Fruit fly (Drosophila melanogaster) whole organism, embryonic: ENCODE data around the gene rb.

ENCODE experiments used
- Antp ChIP-seq: fragments of 200-800 bp; sonication (Bioruptor generic); optimal IDR thresholded peaks from 3 replicates; lab custom pipeline; 2016; ENCODE audit warnings: missing biosample characterization, missing genetic modification characterization
- Bdp1 ChIP-seq: fragments of 200-800 bp; sonication (Bioruptor generic); optimal IDR thresholded peaks from 3 replicates; lab custom pipeline; 2016; ENCODE audit warnings: missing biosample characterization, missing genetic modification characterization
- CG12155 ChIP-seq: fragments of 200-800 bp; sonication (Bioruptor generic); optimal IDR thresholded peaks from 3 replicates; lab custom pipeline; 2016; ENCODE audit warnings: missing biosample characterization, missing genetic modification characterization
- CG12659 ChIP-seq: fragments of 200-800 bp; sonication (Bioruptor generic); optimal IDR thresholded peaks from 3 replicates; lab custom pipeline; 2017; ENCODE audit warnings: mild to moderate bottlenecking, missing biosample characterization, missing genetic modification reagents, missing genetic modification characterization
- CG13775 ChIP-seq: fragments of 200-800 bp; sonication (Bioruptor generic); optimal IDR thresholded peaks from 3 replicates; lab custom pipeline; 2017; ENCODE audit warnings: missing biosample characterization, mild to moderate bottlenecking, missing genetic modification characterization
- CG14667 ChIP-seq: fragments of 200-800 bp; sonication (Bioruptor generic); IDR thresholded peaks from 2 replicates; pipeline ENCODE4 v1.3.6; 2022; ENCODE audit warnings: missing biosample characterization, missing genetic modification characterization
- CG2120 ChIP-seq: fragments of 200-800 bp; sonication (Bioruptor generic); optimal IDR thresholded peaks from 3 replicates; lab custom pipeline; 2016; ENCODE audit warnings: missing biosample characterization, missing genetic modification characterization
- CG2202 ChIP-seq: fragments of 200-800 bp; sonication (Bioruptor generic); optimal IDR thresholded peaks from 2 replicates; lab custom pipeline; 2018; ENCODE audit warnings: missing biosample characterization, mild to moderate bottlenecking, missing genetic modification characterization
- CG2875 ChIP-seq: fragments of 200-800 bp; sonication (Bioruptor generic); optimal IDR thresholded peaks from 2 replicates; lab custom pipeline; 2017; ENCODE audit warnings: missing biosample characterization, mild to moderate bottlenecking, missing genetic modification characterization, missing genetic modification reagents
- CG32767 ChIP-seq: fragments of 200-800 bp; sonication (Bioruptor generic); IDR thresholded peaks from 2 replicates; pipeline ENCODE4 v1.3.6; 2022; ENCODE audit warnings: missing biosample characterization, missing genetic modification characterization
- CG3407 ChIP-seq: fragments of 200-800 bp; sonication (Bioruptor generic); optimal IDR thresholded peaks from 2 replicates; lab custom pipeline; 2018; ENCODE audit warnings: missing biosample characterization, mild to moderate bottlenecking, missing genetic modification characterization
- CG3838 ChIP-seq: fragments of 200-800 bp; sonication (Bioruptor generic); optimal IDR thresholded peaks from 3 replicates; lab custom pipeline; 2016; ENCODE audit warnings: missing biosample characterization, missing genetic modification characterization
- CG4424 ChIP-seq: fragments of 200-800 bp; sonication (Bioruptor generic); optimal IDR thresholded peaks from 3 replicates; lab custom pipeline; 2016; ENCODE audit warnings: missing biosample characterization, missing genetic modification characterization
- CG6175 ChIP-seq: fragments of 200-800 bp; sonication (Bioruptor generic); IDR thresholded peaks from 3 replicates; pipeline ENCODE4 v1.3.6; 2022; ENCODE audit warnings: missing biosample characterization, missing genetic modification characterization
- CG6272 ChIP-seq: fragments of 200-800 bp; sonication (Bioruptor generic); IDR thresholded peaks from 2 replicates; pipeline ENCODE4 v1.3.6; 2022; ENCODE audit warnings: missing biosample characterization, missing genetic modification characterization
- CG6689 ChIP-seq: fragments of 200-800 bp; sonication (Bioruptor generic); IDR thresholded peaks from 2 replicates; pipeline ENCODE4 v1.3.6; 2022; ENCODE audit warnings: missing biosample characterization, missing genetic modification characterization
- CG7271 ChIP-seq: fragments of 200-800 bp; sonication (Bioruptor generic); optimal IDR thresholded peaks from 2 replicates; lab custom pipeline; 2018; ENCODE audit warnings: missing biosample characterization, mild to moderate bottlenecking, missing genetic modification characterization, moderate library complexity
- CG8924 ChIP-seq: fragments of 200-800 bp; optimal IDR thresholded peaks from 3 replicates; lab custom pipeline; 2019; ENCODE audit warnings: missing biosample characterization, mild to moderate bottlenecking, missing genetic modification characterization, moderate library complexity
- CG9932 ChIP-seq: fragments of 200-800 bp; sonication (Bioruptor generic); IDR thresholded peaks from 2 replicates; pipeline ENCODE4 v1.3.6; 2022; ENCODE audit warnings: missing biosample characterization, missing genetic modification characterization
- Dek ChIP-seq: fragments of 200-800 bp; sonication (Bioruptor generic); optimal IDR thresholded peaks from 3 replicates; lab custom pipeline; 2019; ENCODE audit warnings: missing biosample characterization, mild to moderate bottlenecking, missing genetic modification characterization, moderate library complexity
- Dp ChIP-seq: fragments of 200-800 bp; sonication (Bioruptor generic); optimal IDR thresholded peaks from 2 replicates; lab custom pipeline; 2018; ENCODE audit warnings: missing biosample characterization, mild to moderate bottlenecking, missing genetic modification characterization, moderate library complexity
- Elba2 ChIP-seq: fragments of 200-800 bp; sonication (Bioruptor generic); optimal IDR thresholded peaks from 3 replicates; lab custom pipeline; 2016; ENCODE audit warnings: missing biosample characterization, missing genetic modification characterization
- Fer3 ChIP-seq: fragments of 200-800 bp; sonication (Bioruptor generic); optimal IDR thresholded peaks from 2 replicates; lab custom pipeline; 2018; ENCODE audit warnings: missing biosample characterization, mild to moderate bottlenecking, missing genetic modification characterization, moderate library complexity
- GATAe ChIP-seq: fragments of 200-800 bp; sonication (Bioruptor generic); conservative IDR thresholded peaks from 2 replicates; pipeline ENCODE4 v1.3.6; 2022; ENCODE audit warnings: missing biosample characterization, missing genetic modification characterization
- H15 ChIP-seq: fragments of 200-800 bp; sonication (Bioruptor generic); IDR thresholded peaks from 3 replicates; pipeline ENCODE4 v1.3.6; 2022; ENCODE audit warnings: missing biosample characterization, missing genetic modification characterization
- Hr78 ChIP-seq, 2 experiments: fragments of 200-800 bp in 1 of 2; fragments of >200 bp in 1 of 2; sonication (Bioruptor generic) in 1 of 2; optimal IDR thresholded peaks; 2 replicates each; lab custom pipeline; 2017 to 2019; ENCODE audit warnings: missing biosample characterization in 2 of 2, missing genetic modification characterization in 2 of 2, mild to moderate bottlenecking in 1 of 2, moderate library complexity in 1 of 2
- Myb ChIP-seq: fragments of 200-800 bp; sonication (Bioruptor generic); optimal IDR thresholded peaks from 2 replicates; lab custom pipeline; 2016; ENCODE audit warnings: missing biosample characterization, missing genetic modification characterization
- Sry-β ChIP-seq: fragments of 200-800 bp; sonication (Bioruptor generic); optimal IDR thresholded peaks from 2 replicates; lab custom pipeline; 2018; ENCODE audit warnings: missing biosample characterization, mild to moderate bottlenecking, missing genetic modification characterization, moderate library complexity
- Tbp ChIP-seq: fragments of >200 bp; optimal IDR thresholded peaks from 2 replicates; lab custom pipeline; 2018; ENCODE audit warnings: missing biosample characterization, missing genetic modification characterization
- abd-A ChIP-seq: fragments of 200-800 bp; sonication (Bioruptor generic); optimal IDR thresholded peaks from 3 replicates; lab custom pipeline; 2019; ENCODE audit warnings: missing biosample characterization, mild to moderate bottlenecking, missing genetic modification characterization, moderate library complexity
- bab2 ChIP-seq: fragments of 200-800 bp; sonication (Bioruptor generic); optimal IDR thresholded peaks from 2 replicates; lab custom pipeline; 2016; ENCODE audit warnings: missing biosample characterization, missing genetic modification characterization
- bowl ChIP-seq: fragments of 200-800 bp; sonication (Bioruptor generic); IDR thresholded peaks from 2 replicates; pipeline ENCODE4 v1.3.6; 2022; ENCODE audit warnings: missing biosample characterization, missing genetic modification characterization
- cas ChIP-seq: fragments of 200-800 bp; sonication (Bioruptor generic); IDR thresholded peaks from 2 replicates; pipeline ENCODE4 v1.3.6; 2022; ENCODE audit warnings: missing biosample characterization, missing genetic modification characterization
- cwo ChIP-seq: fragments of 200-800 bp; sonication (Bioruptor generic); optimal IDR thresholded peaks from 3 replicates; lab custom pipeline; 2017; ENCODE audit warnings: missing biosample characterization, missing genetic modification characterization, mild to moderate bottlenecking, moderate library complexity, missing genetic modification reagents
- dimm ChIP-seq: fragments of 200-800 bp; sonication (Bioruptor generic); IDR thresholded peaks from 2 replicates; pipeline ENCODE4 v1.3.6; 2022; ENCODE audit warnings: missing biosample characterization, missing genetic modification characterization
- disco-r ChIP-seq: fragments of 200-800 bp; sonication (Bioruptor generic); optimal IDR thresholded peaks from 2 replicates; lab custom pipeline; 2016; ENCODE audit warnings: missing biosample characterization, missing genetic modification characterization
- eve ChIP-seq, 2 experiments: fragments of >200 bp; optimal IDR thresholded peaks; 2 replicates each; lab custom pipeline; 2017; ENCODE audit warnings: missing biosample characterization in 2 of 2, missing genetic modification characterization in 2 of 2
- fd3F ChIP-seq: fragments of 200-800 bp; sonication (Bioruptor generic); optimal IDR thresholded peaks from 2 replicates; lab custom pipeline; 2018; ENCODE audit warnings: missing biosample characterization, mild to moderate bottlenecking, missing genetic modification characterization, moderate library complexity
- gsb ChIP-seq: fragments of 200-800 bp; sonication (Bioruptor generic); IDR thresholded peaks from 2 replicates; pipeline ENCODE4 v1.3.6; 2022; ENCODE audit warnings: missing biosample characterization, missing genetic modification characterization
- jumu ChIP-seq: fragments of 200-800 bp; sonication (Bioruptor generic); optimal IDR thresholded peaks from 3 replicates; lab custom pipeline; 2016; ENCODE audit warnings: missing biosample characterization, missing genetic modification characterization
- pzg ChIP-seq: fragments of 200-800 bp; sonication (Bioruptor generic); optimal IDR thresholded peaks from 3 replicates; lab custom pipeline; 2018; ENCODE audit warnings: missing biosample characterization, mild to moderate bottlenecking, missing genetic modification characterization, moderate library complexity
- row ChIP-seq: fragments of 200-800 bp; sonication (Bioruptor generic); IDR thresholded peaks from 3 replicates; pipeline ENCODE4 v1.3.6; 2022; ENCODE audit warnings: missing biosample characterization, missing genetic modification characterization
- salm ChIP-seq: fragments of 200-800 bp; sonication (Bioruptor generic); optimal IDR thresholded peaks from 2 replicates; lab custom pipeline; 2018; ENCODE audit warnings: missing biosample characterization, mild to moderate bottlenecking, missing genetic modification characterization
- sc ChIP-seq, 3 experiments: fragments of >200 bp in 2 of 3; fragments of 200-800 bp in 1 of 3; sonication (Bioruptor generic) in 1 of 3; optimal IDR thresholded peaks; 2 replicates in 2 of 3; 3 replicates in 1 of 3; lab custom pipeline; 2017; ENCODE audit warnings: mild to moderate bottlenecking in 1 of 3, missing biosample characterization in 1 of 3, missing genetic modification characterization in 1 of 3, missing genetic modification reagents in 1 of 3
- ssp ChIP-seq: fragments of 200-800 bp; sonication (Bioruptor generic); IDR thresholded peaks from 2 replicates; pipeline ENCODE4 v1.3.6; 2022; ENCODE audit warnings: missing biosample characterization, missing genetic modification characterization
- wek ChIP-seq: fragments of 200-800 bp; sonication (Bioruptor generic); optimal IDR thresholded peaks from 3 replicates; lab custom pipeline; 2018; ENCODE audit warnings: missing biosample characterization, mild to moderate bottlenecking, missing genetic modification characterization, moderate library complexity
- wor ChIP-seq: fragments of 200-800 bp; sonication (Bioruptor generic); IDR thresholded peaks from 2 replicates; pipeline ENCODE4 v1.3.6; 2022; ENCODE audit warnings: missing biosample characterization, missing genetic modification characterization
- zen2 ChIP-seq: fragments of 200-800 bp; sonication (Bioruptor generic); IDR thresholded peaks from 3 replicates; pipeline ENCODE4 v1.3.6; 2022; ENCODE audit warnings: missing biosample characterization, missing genetic modification characterization; ENCODE audit not compliant: partially characterized antibody
- zf30C ChIP-seq: fragments of 200-800 bp; sonication (Bioruptor generic); optimal IDR thresholded peaks from 3 replicates; lab custom pipeline; 2018; ENCODE audit warnings: missing biosample characterization, mild to moderate bottlenecking, missing genetic modification characterization
- zfh1 ChIP-seq: fragments of 200-800 bp; sonication (Bioruptor generic); IDR thresholded peaks from 3 replicates; pipeline ENCODE4 v1.3.6; 2022; ENCODE audit warnings: missing biosample characterization, missing genetic modification characterization

Gene rb

dm6 chrX:4507121-4507520 lies 33.3 kb downstream of the rb start (continued):
- TF ChIP-seq CG14667 = peak; percentile 51; the same call in 1 of the 2 replicates
- peak; percentile 77 for TF ChIP-seq CG2875 (GFP tag; lab: Kevin White, UChicago)
- peak; percentile 42 for TF ChIP-seq CG12659 (GFP tag; lab: Kevin White, UChicago)
- peak; percentile 8 for TF ChIP-seq Sry-β (GFP tag; lab: Kevin White, UChicago)
- peak; percentile 77 for TF ChIP-seq zfh1
- peak; percentile 35 for TF ChIP-seq disco-r (GFP tag; lab: Kevin White, UChicago)
- no peak for TF ChIP-seq CG12155 (GFP tag; lab: Kevin White, UChicago)
- no peak for TF ChIP-seq pzg (GFP tag; lab: Kevin White, UChicago)
- TF ChIP-seq CG6272 (GFP tag; lab: Robert Waterston, UW) = no peak
- TF ChIP-seq Fer3 = no peak
- TF ChIP-seq row (GFP tag; lab: Robert Waterston, UW) = no peak
- peak; percentile 37 for TF ChIP-seq Elba2 (GFP tag; lab: Kevin White, UChicago)
- TF ChIP-seq CG8924 (tag; lab: Kevin White, UChicago) = peak; percentile 25
- TF ChIP-seq dimm (GFP tag; lab: Robert Waterston, UW) = peak; percentile 43; the same call in 1 of the 2 replicates
- TF ChIP-seq cwo (GFP tag; lab: Kevin White, UChicago) = no peak
- TF ChIP-seq Antp = peak; percentile 72
- TF ChIP-seq CG3838 = no peak
- peak in 1 of 2 experiments; percentile 15 for TF ChIP-seq eve (GFP tag; optimal IDR thresholded peaks at IDR 0.05; lab: Kevin White, UChicago)
- no peak for TF ChIP-seq cas (GFP tag; lab: Robert Waterston, UW)
- TF ChIP-seq Dp (GFP tag; lab: Kevin White, UChicago) = peak; percentile 17
- TF ChIP-seq CG32767 = no peak
- peak; percentile 53 for TF ChIP-seq CG2202 (tag; lab: Kevin White, UChicago)
- 0 out of 2 replicates have a peak, but pooled peaks have one; percentile 6 for TF ChIP-seq gsb (GFP tag; lab: Robert Waterston, UW)
- peak; percentile 42 for TF ChIP-seq CG4424 (GFP tag; lab: Kevin White, UChicago)
- TF ChIP-seq fd3F (GFP tag; lab: Kevin White, UChicago) = peak; percentile 36
- peak; percentile 48 for TF ChIP-seq CG13775 (GFP tag; lab: Kevin White, UChicago)
- TF ChIP-seq ssp (GFP tag; lab: Robert Waterston, UW) = 0 out of 2 replicates have a peak, but pooled peaks have one; percentile 19
- TF ChIP-seq CG2120 (GFP tag; lab: Kevin White, UChicago) = no peak
- no peak for TF ChIP-seq Tbp (GFP tag; lab: Kevin White, UChicago)
- TF ChIP-seq bab2 (GFP tag; lab: Kevin White, UChicago) = no peak
- TF ChIP-seq wek (GFP tag; lab: Kevin White, UChicago) = peak; percentile 77
- peak; percentile 12 for TF ChIP-seq Myb (GFP tag; lab: Kevin White, UChicago)
- no peak for TF ChIP-seq salm (tag; lab: Kevin White, UChicago)
- TF ChIP-seq Dek = peak; percentile 12
- peak; percentile 51 for TF ChIP-seq jumu (GFP tag; lab: Kevin White, UChicago)
- TF ChIP-seq CG3407 (GFP tag; lab: Kevin White, UChicago) = peak; percentile 56
- TF ChIP-seq CG9932 (GFP tag; lab: Robert Waterston, UW) = no peak
- TF ChIP-seq Hr78 (GFP tag; optimal IDR thresholded peaks at IDR 0.05; lab: Kevin White, UChicago) = no peak
- no peak for TF ChIP-seq abd-A
- TF ChIP-seq H15 (GFP tag; lab: Robert Waterston, UW) = peak; percentile 60; the same call in 2 of the 3 replicates
- TF ChIP-seq bowl = 0 out of 2 replicates have a peak, but pooled peaks have one; percentile 14
- no peak for TF ChIP-seq CG6175 (GFP tag; lab: Robert Waterston, UW)
- peak; percentile 26 for TF ChIP-seq zf30C
- TF ChIP-seq CG6689 (GFP tag; lab: Robert Waterston, UW) = peak; percentile 46; the same call in 1 of the 2 replicates
- no peak for TF ChIP-seq wor (GFP tag; lab: Robert Waterston, UW)
- no peak for TF ChIP-seq GATAe (GFP tag; lab: Robert Waterston, UW)
- peak; percentile 13 for TF ChIP-seq Bdp1 (GFP tag; lab: Kevin White, UChicago)
- no peak for TF ChIP-seq CG7271 (tag; lab: Kevin White, UChicago)
- TF ChIP-seq sc (optimal IDR thresholded peaks at IDR 0.05; lab: Kevin White, UChicago) = no peak
- no peak for TF ChIP-seq sc (GFP tag; optimal IDR thresholded peaks at IDR 0.05; lab: Kevin White, UChicago)
- TF ChIP-seq zen2 = no peak
